Worm (Caenorhabditis elegans) whole organism, midembryonic: ENCODE measurements around the gene acdh-11.

Experiments
- cog-1 ChIP-seq: sonication (generic microtip); optimal IDR thresholded peaks from 2 replicates; lab custom pipeline; 2016; ENCODE audit warnings: missing genetic modification characterization, missing compliant biosample characterization
- tab-1 ChIP-seq: fragments of 200-800 bp; sonication (Bioruptor generic); IDR thresholded peaks from 2 replicates; pipeline ENCODE4 v1.3.6; 2022; ENCODE audit warnings: missing genetic modification characterization, missing compliant biosample characterization

DNA sequence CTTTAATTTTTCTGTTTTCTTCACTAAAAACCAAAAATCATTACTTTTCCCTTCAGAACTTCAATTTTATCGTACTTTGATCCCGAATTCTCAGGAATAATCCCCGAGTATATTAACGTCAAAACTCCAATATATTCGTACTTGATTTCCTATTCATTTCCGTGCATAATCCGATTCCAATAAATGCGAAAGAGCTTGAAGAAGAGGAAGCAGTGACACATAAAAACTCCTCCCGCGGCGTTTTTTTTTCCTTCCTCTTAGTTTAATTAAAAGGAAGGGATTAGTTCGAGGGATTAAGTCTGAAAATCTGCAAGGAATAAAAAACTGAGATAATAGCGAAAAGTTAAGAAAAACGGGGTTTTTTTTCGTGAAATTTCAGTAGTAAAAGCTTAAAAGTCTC, 34.8 kb downstream of the acdh-11 start:
- TF ChIP-seq cog-1 (tag; lab: Kevin White, UChicago) = no peak
- TF ChIP-seq tab-1 = no peak
